Fruit fly (Drosophila melanogaster) whole organism, embryonic: ENCODE measurements around the gene eIF4H2.
A peak's percentile ranks its signal among the peaks of the same experiment; 100 is the strongest.

ENCODE experiments used
- Atf3 ChIP-seq: fragments of 200-800 bp; sonication (Bioruptor generic); optimal IDR thresholded peaks from 3 replicates; lab custom pipeline; 2016; ENCODE audit warnings: missing biosample characterization, missing genetic modification characterization
- Blimp-1 ChIP-seq: fragments of 200-800 bp; sonication (Bioruptor generic); optimal IDR thresholded peaks from 3 replicates; lab custom pipeline; 2018; ENCODE audit warnings: missing biosample characterization, missing genetic modification characterization, mild to moderate bottlenecking, moderate library complexity, missing genetic modification reagents
- CG10543 ChIP-seq: fragments of 200-800 bp; sonication (Bioruptor generic); optimal IDR thresholded peaks from 3 replicates; lab custom pipeline; 2017; ENCODE audit warnings: missing biosample characterization, mild to moderate bottlenecking, missing genetic modification characterization, moderate library complexity
- CG10959 ChIP-seq: fragments of 200-800 bp; sonication (Bioruptor generic); IDR thresholded peaks from 2 replicates; pipeline ENCODE4 v1.3.6; 2022; ENCODE audit warnings: missing biosample characterization, missing genetic modification characterization
- CG11247 ChIP-seq: fragments of 200-800 bp; sonication (Bioruptor generic); IDR thresholded peaks from 2 replicates; pipeline ENCODE4 v1.3.6; 2022; ENCODE audit warnings: missing biosample characterization, missing genetic modification characterization
- CG11504 ChIP-seq: fragments of 200-800 bp; sonication (Bioruptor generic); optimal IDR thresholded peaks from 3 replicates; lab custom pipeline; 2019; ENCODE audit warnings: missing biosample characterization, mild to moderate bottlenecking, missing genetic modification characterization, moderate library complexity
- CG12155 ChIP-seq: fragments of 200-800 bp; sonication (Bioruptor generic); optimal IDR thresholded peaks from 3 replicates; lab custom pipeline; 2016; ENCODE audit warnings: missing biosample characterization, missing genetic modification characterization
- CG12219 ChIP-seq: fragments of 200-800 bp; sonication (Bioruptor generic); optimal IDR thresholded peaks from 3 replicates; lab custom pipeline; 2018; ENCODE audit warnings: missing biosample characterization, mild to moderate bottlenecking, missing genetic modification characterization
- CG12769 ChIP-seq: fragments of 200-800 bp; sonication (Bioruptor generic); optimal IDR thresholded peaks from 2 replicates; lab custom pipeline; 2019; ENCODE audit warnings: missing biosample characterization, mild to moderate bottlenecking, missing genetic modification characterization, moderate library complexity
- CG13296 ChIP-seq: fragments of 200-800 bp; sonication (Bioruptor generic); optimal IDR thresholded peaks from 3 replicates; lab custom pipeline; 2018; ENCODE audit warnings: missing biosample characterization, mild to moderate bottlenecking, missing genetic modification characterization
- CG14667 ChIP-seq: fragments of 200-800 bp; sonication (Bioruptor generic); IDR thresholded peaks from 2 replicates; pipeline ENCODE4 v1.3.6; 2022; ENCODE audit warnings: missing biosample characterization, missing genetic modification characterization
- CG15514 ChIP-seq: fragments of 200-800 bp; sonication (Bioruptor generic); optimal IDR thresholded peaks from 3 replicates; lab custom pipeline; 2017; ENCODE audit warnings: missing biosample characterization, missing genetic modification characterization, mild to moderate bottlenecking, moderate library complexity, missing genetic modification reagents
- CG17186 ChIP-seq: fragments of 200-800 bp; sonication (Bioruptor generic); optimal IDR thresholded peaks from 3 replicates; lab custom pipeline; 2017; ENCODE audit warnings: missing biosample characterization, missing genetic modification reagents, missing genetic modification characterization
- CG17612 ChIP-seq: fragments of 200-800 bp; sonication (Bioruptor generic); IDR thresholded peaks from 2 replicates; pipeline ENCODE4 v1.3.6; 2022; ENCODE audit warnings: missing biosample characterization, missing genetic modification characterization
- CG18262 ChIP-seq: fragments of 200-800 bp; optimal IDR thresholded peaks from 3 replicates; lab custom pipeline; 2019; ENCODE audit warnings: missing biosample characterization, mild to moderate bottlenecking, missing genetic modification characterization, moderate library complexity
- CG2678 ChIP-seq: fragments of 200-800 bp; sonication (Bioruptor generic); optimal IDR thresholded peaks from 3 replicates; lab custom pipeline; 2019; ENCODE audit warnings: missing biosample characterization, mild to moderate bottlenecking, missing genetic modification characterization, moderate library complexity
- CG31224 ChIP-seq: fragments of 200-800 bp; sonication (Bioruptor generic); IDR thresholded peaks from 2 replicates; pipeline ENCODE4 v1.3.6; 2022; ENCODE audit warnings: missing biosample characterization, missing genetic modification characterization
- CG34224 ChIP-seq: fragments of 200-800 bp; sonication (Bioruptor generic); IDR thresholded peaks from 3 replicates; pipeline ENCODE4 v1.3.6; 2022; ENCODE audit warnings: missing biosample characterization, missing genetic modification characterization; ENCODE audit not compliant: partially characterized antibody
- CG6654 ChIP-seq: fragments of 200-800 bp; sonication (Bioruptor generic); optimal IDR thresholded peaks from 2 replicates; lab custom pipeline; 2017; ENCODE audit warnings: missing biosample characterization, mild to moderate bottlenecking, missing genetic modification characterization
- CG8359 ChIP-seq: fragments of 200-800 bp; sonication (Bioruptor generic); optimal IDR thresholded peaks from 2 replicates; lab custom pipeline; 2017; ENCODE audit warnings: missing biosample characterization, mild to moderate bottlenecking, missing genetic modification characterization, borderline replicate concordance
- CG9727 ChIP-seq: fragments of 200-800 bp; sonication (Bioruptor generic); optimal IDR thresholded peaks from 3 replicates; lab custom pipeline; 2017; ENCODE audit warnings: missing biosample characterization, mild to moderate bottlenecking, missing genetic modification characterization
- Neu2 ChIP-seq: fragments of 200-800 bp; sonication (Bioruptor generic); optimal IDR thresholded peaks from 3 replicates; lab custom pipeline; 2016; ENCODE audit warnings: missing biosample characterization, missing genetic modification characterization, borderline replicate concordance
- Nf-YA ChIP-seq: fragments of 200-800 bp; sonication (Bioruptor generic); IDR thresholded peaks from 2 replicates; pipeline ENCODE4 v1.3.6; 2022; ENCODE audit warnings: missing biosample characterization, missing genetic modification characterization
- Nf-YB ChIP-seq: fragments of 200-800 bp; sonication (Bioruptor generic); optimal IDR thresholded peaks from 3 replicates; lab custom pipeline; 2019; ENCODE audit warnings: missing biosample characterization, mild to moderate bottlenecking, missing genetic modification characterization, moderate library complexity
- Nf-YC ChIP-seq: fragments of 200-800 bp; optimal IDR thresholded peaks from 3 replicates; lab custom pipeline; 2019; ENCODE audit warnings: missing biosample characterization, mild to moderate bottlenecking, missing genetic modification characterization, moderate library complexity
- PHDP ChIP-seq: fragments of 200-800 bp; sonication (Bioruptor generic); optimal IDR thresholded peaks from 3 replicates; lab custom pipeline; 2018; ENCODE audit warnings: missing biosample characterization, mild to moderate bottlenecking, missing genetic modification characterization, moderate library complexity
- Pdp1 ChIP-seq, 2 experiments: fragments of 200-800 bp; sonication (Bioruptor generic); optimal IDR thresholded peaks; 3 replicates each; lab custom pipeline; 2016; ENCODE audit warnings: missing biosample characterization in 2 of 2, missing genetic modification characterization in 2 of 2, mild to moderate bottlenecking in 1 of 2, moderate library complexity in 1 of 2
- Ptx1 ChIP-seq: fragments of 200-800 bp; sonication (Bioruptor generic); IDR thresholded peaks from 2 replicates; pipeline ENCODE4 v1.3.6; 2022; ENCODE audit warnings: missing biosample characterization, missing genetic modification characterization
- Side ChIP-seq: fragments of 200-800 bp; sonication (Bioruptor generic); optimal IDR thresholded peaks from 2 replicates; lab custom pipeline; 2016; ENCODE audit warnings: missing biosample characterization, missing genetic modification characterization
- Six4 ChIP-seq: fragments of 200-800 bp; sonication (Bioruptor generic); optimal IDR thresholded peaks from 2 replicates; lab custom pipeline; 2016; ENCODE audit warnings: missing biosample characterization, missing genetic modification characterization
- Sox100B ChIP-seq: fragments of 200-800 bp; sonication (Bioruptor generic); optimal IDR thresholded peaks from 3 replicates; lab custom pipeline; 2018; ENCODE audit warnings: missing biosample characterization, mild to moderate bottlenecking, missing genetic modification characterization
- Tbp ChIP-seq: fragments of >200 bp; optimal IDR thresholded peaks from 2 replicates; lab custom pipeline; 2018; ENCODE audit warnings: missing biosample characterization, missing genetic modification characterization
- bsh ChIP-seq, 2 experiments: fragments of 200-800 bp; sonication (Bioruptor generic); optimal IDR thresholded peaks; 2 replicates each; lab custom pipeline; 2017 to 2018; ENCODE audit warnings: mild to moderate bottlenecking in 2 of 2, missing biosample characterization in 2 of 2, missing genetic modification characterization in 2 of 2, moderate library complexity in 1 of 2
- chn ChIP-seq: fragments of 200-800 bp; sonication (Bioruptor generic); optimal IDR thresholded peaks from 2 replicates; lab custom pipeline; 2016; ENCODE audit warnings: missing biosample characterization, missing genetic modification characterization
- ci ChIP-seq: fragments of 200-800 bp; sonication (Bioruptor generic); IDR thresholded peaks from 3 replicates; pipeline ENCODE4 v1.3.6; 2022; ENCODE audit warnings: missing biosample characterization, missing genetic modification characterization
- dm ChIP-seq: fragments of 200-800 bp; sonication (Bioruptor generic); optimal IDR thresholded peaks from 3 replicates; lab custom pipeline; 2016; ENCODE audit warnings: missing biosample characterization, missing genetic modification characterization
- insv ChIP-seq, 2 experiments: fragments of 200-800 bp; sonication (Bioruptor generic); optimal IDR thresholded peaks; 3 replicates each; lab custom pipeline; 2016 to 2018; ENCODE audit warnings: missing biosample characterization in 2 of 2, missing genetic modification characterization in 2 of 2
- kah ChIP-seq: fragments of 200-800 bp; sonication (Bioruptor generic); optimal IDR thresholded peaks from 2 replicates; lab custom pipeline; 2018; ENCODE audit warnings: missing biosample characterization, mild to moderate bottlenecking, missing genetic modification characterization
- ken ChIP-seq: fragments of 200-800 bp; sonication (Bioruptor generic); IDR thresholded peaks from 3 replicates; pipeline ENCODE4 v1.3.6; 2022; ENCODE audit warnings: missing biosample characterization, missing genetic modification characterization
- nau ChIP-seq: fragments of 200-800 bp; sonication (Bioruptor generic); optimal IDR thresholded peaks from 3 replicates; lab custom pipeline; 2017; ENCODE audit warnings: missing biosample characterization, mild to moderate bottlenecking, missing genetic modification characterization, missing genetic modification reagents
- org-1 ChIP-seq: fragments of 200-800 bp; sonication (Bioruptor generic); optimal IDR thresholded peaks from 2 replicates; lab custom pipeline; 2017; ENCODE audit warnings: missing biosample characterization, missing genetic modification characterization
- pnt ChIP-seq: fragments of 200-800 bp; sonication (Bioruptor generic); optimal IDR thresholded peaks from 3 replicates; lab custom pipeline; 2016; ENCODE audit warnings: missing biosample characterization, missing genetic modification characterization
- pros ChIP-seq: fragments of 200-800 bp; sonication (Bioruptor generic); optimal IDR thresholded peaks from 3 replicates; lab custom pipeline; 2019; ENCODE audit warnings: missing biosample characterization, mild to moderate bottlenecking, missing genetic modification characterization, moderate library complexity
- rib ChIP-seq: fragments of 200-800 bp; sonication (Bioruptor generic); IDR thresholded peaks from 2 replicates; pipeline ENCODE4 v1.3.6; 2022; ENCODE audit warnings: missing biosample characterization, missing genetic modification characterization
- run ChIP-seq: fragments of 200-800 bp; sonication (Bioruptor generic); optimal IDR thresholded peaks from 3 replicates; lab custom pipeline; 2018; ENCODE audit warnings: missing biosample characterization, mild to moderate bottlenecking, missing genetic modification characterization
- stc ChIP-seq: fragments of 200-800 bp; sonication (Bioruptor generic); IDR thresholded peaks from 2 replicates; pipeline ENCODE4 v1.3.6; 2022; ENCODE audit warnings: missing biosample characterization, missing genetic modification characterization
- trem ChIP-seq: fragments of 200-800 bp; optimal IDR thresholded peaks from 3 replicates; lab custom pipeline; 2019; ENCODE audit warnings: missing biosample characterization, mild to moderate bottlenecking, missing genetic modification characterization, moderate library complexity

The eIF4H2 gene

dm6 chr3R:30766922-30767504, 41.1 kb downstream of the eIF4H2 start (continued):
- TF ChIP-seq Neu2 (GFP tag; lab: Kevin White, UChicago): no peak
- 0 out of 2 replicates have a peak, but pooled peaks have one; percentile 8 for TF ChIP-seq CG11247
- TF ChIP-seq CG8359 (GFP tag; lab: Kevin White, UChicago): peak; percentile 18
- TF ChIP-seq bsh (GFP tag; optimal IDR thresholded peaks at IDR 0.05; lab: Kevin White, UChicago): peak in 1 of 2 experiments; percentile 23
- peak; percentile 15 for TF ChIP-seq kah (GFP tag; lab: Kevin White, UChicago)
- TF ChIP-seq Nf-YB (GFP tag; lab: Kevin White, UChicago): peak; percentile 95
- no peak for TF ChIP-seq CG13296
- peak; percentile 4 for TF ChIP-seq run (tag; lab: Kevin White, UChicago)
- no peak for TF ChIP-seq CG6654 (GFP tag; lab: Kevin White, UChicago)
- TF ChIP-seq CG12219: peak; percentile 4
- TF ChIP-seq CG9727 (GFP tag; lab: Kevin White, UChicago): peak; percentile 53
- peak; percentile 93 for TF ChIP-seq Nf-YC (tag; lab: Kevin White, UChicago)
- TF ChIP-seq CG11504: no peak
- TF ChIP-seq trem (tag; lab: Kevin White, UChicago): peak; percentile 2
- TF ChIP-seq rib (GFP tag; lab: Robert Waterston, UW): no peak
- TF ChIP-seq org-1 (GFP tag; lab: Kevin White, UChicago): peak; percentile 55

DNA sequence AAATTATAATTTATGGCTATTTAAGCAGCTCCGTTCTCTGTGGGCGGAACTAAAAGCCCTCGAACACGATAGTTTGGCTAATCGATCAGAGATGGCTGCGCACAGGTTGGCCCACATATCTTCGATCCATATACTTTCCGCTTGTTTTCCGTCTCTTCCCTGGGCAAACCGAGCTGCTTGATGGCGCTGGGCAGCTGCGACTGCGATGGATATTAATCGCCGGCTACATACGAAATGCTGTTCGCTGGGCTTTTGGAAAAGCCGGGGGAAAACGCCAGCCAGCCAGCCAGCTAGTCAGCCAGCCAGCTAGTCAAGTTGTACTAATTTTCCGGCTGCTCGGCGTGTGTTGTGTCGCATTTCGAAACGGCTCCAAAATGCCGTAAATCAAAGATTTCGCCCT, 41.7 kb downstream of the eIF4H2 start:
- TF ChIP-seq nau (GFP tag; lab: Kevin White, UChicago): peak; percentile 93
- no peak for TF ChIP-seq Tbp (GFP tag; lab: Kevin White, UChicago)
- TF ChIP-seq CG12769 (tag; lab: Kevin White, UChicago): peak; percentile 59
- no peak for TF ChIP-seq CG18262 (tag; lab: Kevin White, UChicago)
- TF ChIP-seq CG12155 (GFP tag; lab: Kevin White, UChicago): no peak

dm6 chr3R:30770069-30770633, 44.3 kb downstream of the eIF4H2 start:
- TF ChIP-seq ci (GFP tag; lab: Robert Waterston, UW): 0 out of 3 replicates have a peak, but pooled peaks have one; percentile 34
- peak in 1 of 2 experiments; percentile 52 for TF ChIP-seq insv (GFP tag; optimal IDR thresholded peaks at IDR 0.05; lab: Kevin White, UChicago)
- TF ChIP-seq CG15514: no peak
- TF ChIP-seq pnt (GFP tag; lab: Kevin White, UChicago): no peak
- no peak for TF ChIP-seq CG34224
- TF ChIP-seq Side: no peak
- no peak for TF ChIP-seq CG2678 (tag; lab: Kevin White, UChicago)
- peak; percentile 27 for TF ChIP-seq dm (GFP tag; lab: Kevin White, UChicago)
- TF ChIP-seq Ptx1 (GFP tag; lab: Robert Waterston, UW): no peak
- peak; percentile 10 for TF ChIP-seq pros
- no peak for TF ChIP-seq PHDP (tag; lab: Kevin White, UChicago)
- 0 out of 2 replicates have a peak, but pooled peaks have one; percentile 20 for TF ChIP-seq CG10959 (GFP tag; lab: Robert Waterston, UW)
- TF ChIP-seq ken (GFP tag; lab: Robert Waterston, UW): no peak
- peak; percentile 5 for TF ChIP-seq Six4 (GFP tag; lab: Kevin White, UChicago)
- TF ChIP-seq CG17612 (GFP tag; lab: Robert Waterston, UW): no peak
- TF ChIP-seq Pdp1 (GFP tag; optimal IDR thresholded peaks at IDR 0.05; lab: Kevin White, UChicago): no peak
- no peak for TF ChIP-seq CG17186 (GFP tag; lab: Kevin White, UChicago)
- no peak for TF ChIP-seq Blimp-1 (GFP tag; lab: Kevin White, UChicago)
- no peak for TF ChIP-seq CG31224
- TF ChIP-seq CG14667 (GFP tag; lab: Robert Waterston, UW): no peak
- TF ChIP-seq Atf3 (GFP tag; lab: Kevin White, UChicago): no peak
- no peak for TF ChIP-seq Nf-YA (GFP tag; lab: Robert Waterston, UW)
- TF ChIP-seq Sox100B (GFP tag; lab: Kevin White, UChicago): no peak
- TF ChIP-seq stc (GFP tag; lab: Robert Waterston, UW): no peak
- TF ChIP-seq chn (GFP tag; lab: Kevin White, UChicago): peak; percentile 31
- TF ChIP-seq CG10543: no peak
